Fruit fly (Drosophila melanogaster) whole organism, adult: ENCODE measurements around the gene beta-Man.

Experiments
- CG11617 ChIP-seq: fragments of 200-800 bp; sonication (Bioruptor generic); optimal IDR thresholded peaks from 2 replicates; lab custom pipeline; 2017; ENCODE audit warnings: mild to moderate bottlenecking, missing biosample characterization, missing genetic modification reagents, missing genetic modification characterization
- CG14711 ChIP-seq: fragments of 200-800 bp; sonication (Bioruptor generic); optimal IDR thresholded peaks from 2 replicates; lab custom pipeline; 2018; ENCODE audit warnings: missing biosample characterization, mild to moderate bottlenecking, missing genetic modification characterization, moderate library complexity
- CG33017 ChIP-seq: fragments of 200-800 bp; sonication (Bioruptor generic); optimal IDR thresholded peaks from 2 replicates; lab custom pipeline; 2018; ENCODE audit warnings: missing biosample characterization, mild to moderate bottlenecking, missing genetic modification characterization, moderate library complexity
- CG5204 ChIP-seq: fragments of 200-800 bp; sonication (Bioruptor generic); optimal IDR thresholded peaks from 2 replicates; lab custom pipeline; 2016; ENCODE audit warnings: missing biosample characterization, missing genetic modification characterization
- CG7045 ChIP-seq: fragments of 200-800 bp; sonication (Bioruptor generic); optimal IDR thresholded peaks from 2 replicates; lab custom pipeline; 2017; ENCODE audit warnings: missing biosample characterization, mild to moderate bottlenecking, missing genetic modification characterization
- CG7101 ChIP-seq: fragments of 200-800 bp; sonication (Bioruptor generic); optimal IDR thresholded peaks from 2 replicates; lab custom pipeline; 2018; ENCODE audit warnings: missing biosample characterization, mild to moderate bottlenecking, missing genetic modification characterization, moderate library complexity
- cic ChIP-seq: fragments of 200-800 bp; sonication (Bioruptor generic); optimal IDR thresholded peaks from 2 replicates; lab custom pipeline; 2017; ENCODE audit warnings: missing biosample characterization, mild to moderate bottlenecking, missing genetic modification characterization, moderate library complexity
- cnc ChIP-seq, 2 experiments: fragments of >200 bp; optimal IDR thresholded peaks; 2 replicates each; lab custom pipeline; 2017
- kay ChIP-seq: fragments of 200-800 bp; sonication (Bioruptor generic); peaks from one replicate; lab custom pipeline; 2016; ENCODE audit warnings: missing biosample characterization, missing genetic modification characterization, borderline replicate concordance
- ovo ChIP-seq: fragments of 200-800 bp; sonication (Bioruptor generic); optimal IDR thresholded peaks from 2 replicates; lab custom pipeline; 2016; ENCODE audit warnings: missing biosample characterization, missing genetic modification characterization
- pad ChIP-seq: fragments of 200-800 bp; sonication (Bioruptor generic); optimal IDR thresholded peaks from 3 replicates; lab custom pipeline; 2017; ENCODE audit warnings: missing biosample characterization, missing genetic modification characterization, mild to moderate bottlenecking, moderate library complexity, missing genetic modification reagents
- toe ChIP-seq: fragments of 200-800 bp; sonication (Bioruptor generic); optimal IDR thresholded peaks from 2 replicates; lab custom pipeline; 2016; ENCODE audit warnings: missing biosample characterization, missing genetic modification characterization

DNA sequence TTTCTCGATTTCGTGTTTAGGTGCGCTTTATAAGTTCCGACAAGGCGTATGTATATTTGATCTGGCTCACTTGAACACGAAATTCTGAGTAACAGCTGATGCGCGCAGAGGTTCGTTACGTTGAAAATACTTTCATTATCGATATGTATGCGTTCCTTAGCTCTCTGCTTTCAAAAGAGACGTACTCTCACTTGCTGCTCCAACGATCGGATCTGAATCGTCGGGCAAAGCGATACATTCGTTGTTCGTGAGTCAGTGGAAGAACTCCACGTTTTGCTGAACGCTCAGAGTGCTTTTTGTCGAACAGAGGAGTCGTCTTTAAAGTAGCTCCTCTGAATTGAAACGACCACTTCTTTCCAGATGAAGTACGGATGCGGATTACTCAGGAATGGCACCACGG is at the start of gene beta-Man:
- no peak for TF ChIP-seq kay (GFP tag; lab: Kevin White, UChicago)
- peak; percentile 21 for TF ChIP-seq CG7101
- no peak for TF ChIP-seq CG7045
- no peak for TF ChIP-seq CG11617 (GFP tag; lab: Kevin White, UChicago)
- no peak for TF ChIP-seq pad (GFP tag; lab: Kevin White, UChicago)
- TF ChIP-seq cic, result peak; percentile 2
- no peak for TF ChIP-seq CG5204 (GFP tag; lab: Kevin White, UChicago)
- TF ChIP-seq cnc (optimal IDR thresholded peaks at IDR 0.05; lab: Kevin White, UChicago), result no peak
- TF ChIP-seq CG14711, result no peak
- no peak for TF ChIP-seq ovo (GFP tag; lab: Kevin White, UChicago)
- TF ChIP-seq toe, result no peak
- no peak for TF ChIP-seq CG33017
